Fruit fly (Drosophila melanogaster) whole organism, wandering third instar larva: ENCODE data around the gene CG11030.

ENCODE experiments used
- GATAd ChIP-seq: sonication (Bioruptor generic); optimal IDR thresholded peaks from 2 replicates; lab custom pipeline; 2016; ENCODE audit warnings: missing biosample characterization, missing genetic modification characterization
- OdsH ChIP-seq: fragments of 200-800 bp; sonication (Bioruptor generic); optimal IDR thresholded peaks from 2 replicates; lab custom pipeline; 2016; ENCODE audit warnings: missing biosample characterization, mild to moderate bottlenecking, missing genetic modification characterization
- Sp1 ChIP-seq: fragments of 200-800 bp; sonication (Bioruptor generic); optimal IDR thresholded peaks from 3 replicates; lab custom pipeline; 2019; ENCODE audit warnings: missing biosample characterization, mild to moderate bottlenecking, missing genetic modification characterization, moderate library complexity
- Vsx2 ChIP-seq: fragments of 200-300, 225-300 bp; sonication (Bioruptor generic); optimal IDR thresholded peaks from 2 replicates; lab custom pipeline; 2018; ENCODE audit warnings: missing biosample characterization, missing genetic modification characterization; ENCODE audit not compliant: partially characterized antibody
- ey ChIP-seq: fragments of 200-800 bp; sonication (Bioruptor generic); optimal IDR thresholded peaks from 2 replicates; lab custom pipeline; 2016; ENCODE audit warnings: missing biosample characterization, missing genetic modification characterization
- usp ChIP-seq: fragments of >200 bp; optimal IDR thresholded peaks from 2 replicates; lab custom pipeline; 2017; ENCODE audit warnings: missing biosample characterization, missing genetic modification characterization

- TF ChIP-seq GATAd (GFP tag; lab: Kevin White, UChicago) (no peak), Sp1 (GFP tag; lab: Kevin White, UChicago) (no peak), ey (GFP tag; lab: Kevin White, UChicago) (no peak), Vsx2 (GFP tag; lab: Kevin White, UChicago) (no peak), OdsH (GFP tag; lab: Kevin White, UChicago) (no peak), usp (GFP tag; lab: Kevin White, UChicago) (no peak)
Measured at dm6 chr2L:5811274-5811673, 86.8 kb downstream of the CG11030 start, which contains the start of gene CG43307.
